Worm (Caenorhabditis elegans) whole organism, L4/young adult: ENCODE data around the gene his-61.

Experiments used
- W03F9.2 ChIP-seq: fragments of 150-350 bp; optimal IDR thresholded peaks from 2 replicates; lab custom pipeline; 2014; ENCODE audit warnings: missing biosample characterization, missing genetic modification characterization
- dao-5 ChIP-seq: sonication (generic microtip); optimal IDR thresholded peaks from 2 replicates; lab custom pipeline; 2016; ENCODE audit warnings: missing genotype, missing genetic modification characterization, moderate library complexity, missing compliant biosample characterization

DNA sequence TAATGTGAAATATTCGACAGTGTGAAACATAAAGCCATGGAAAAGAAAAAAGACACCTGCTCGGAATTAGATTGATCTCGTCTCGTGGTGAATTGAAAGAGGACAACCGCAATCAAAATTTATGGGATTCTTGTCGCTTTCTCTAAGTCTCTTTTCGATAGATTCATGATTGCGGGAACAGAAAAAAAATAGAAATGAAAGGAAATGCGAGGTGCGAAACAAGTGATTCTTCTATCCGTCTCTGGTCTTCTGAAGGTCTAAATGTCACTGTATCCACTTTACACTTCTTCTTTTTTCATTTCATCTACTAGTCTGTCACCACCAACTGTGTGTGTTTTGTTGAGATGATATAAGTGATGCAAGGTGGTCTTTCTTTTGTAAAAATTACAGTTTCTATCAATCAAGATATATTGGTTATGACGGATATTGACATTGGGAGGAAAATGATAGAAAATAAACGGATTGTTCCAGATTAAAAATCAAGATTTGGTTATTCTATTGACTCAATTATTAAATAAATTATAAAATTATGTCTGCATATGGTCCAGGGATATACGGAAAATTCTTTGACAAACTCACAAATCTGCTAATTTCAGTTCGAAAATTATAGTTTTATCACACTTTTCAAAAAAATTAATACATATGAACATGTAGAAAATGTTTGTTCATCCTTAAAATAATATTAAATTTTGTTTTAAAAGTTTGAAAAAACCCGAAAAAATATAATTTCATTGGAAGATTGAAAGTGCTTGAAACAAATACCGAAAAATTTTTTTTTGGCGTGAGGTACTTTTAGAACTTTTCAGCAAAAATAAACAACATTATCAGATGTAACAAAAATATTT, 44.4 kb upstream of the his-61 start:
- TF ChIP-seq W03F9.2 (tag; lab: Kevin White, UChicago) (no peak), dao-5 (tag; lab: Kevin White, UChicago) (no peak)
